Worm (Caenorhabditis elegans) whole organism, L2 larva: ENCODE measurements around the gene ZK867.2.

Experiments
- C34F6.9 ChIP-seq: fragments of 150-350 bp; optimal IDR thresholded peaks from 2 replicates; lab custom pipeline; 2014; ENCODE audit warnings: missing biosample characterization, missing genetic modification characterization
- ZK546.5 ChIP-seq: sonication (generic microtip); optimal IDR thresholded peaks from 2 replicates; lab custom pipeline; 2017; ENCODE audit warnings: missing biosample characterization, missing genetic modification characterization
- ceh-82 ChIP-seq: fragments of 150-350 bp; optimal IDR thresholded peaks from 2 replicates; lab custom pipeline; 2014; ENCODE audit warnings: missing biosample characterization, missing genetic modification characterization
- elt-1 ChIP-seq: fragments of 150-350 bp; optimal IDR thresholded peaks from 2 replicates; lab custom pipeline; 2014; ENCODE audit warnings: missing biosample characterization, missing genetic modification characterization
- elt-3 ChIP-seq: sonication (generic microtip); optimal IDR thresholded peaks from 2 replicates; lab custom pipeline; 2017; ENCODE audit warnings: missing biosample characterization, missing genetic modification characterization
- fos-1 ChIP-seq: fragments of 150-350 bp; optimal IDR thresholded peaks from 2 replicates; lab custom pipeline; 2014; ENCODE audit warnings: missing biosample characterization, missing genetic modification characterization
- gmeb-1 ChIP-seq: fragments of 150-350 bp; optimal IDR thresholded peaks from 2 replicates; lab custom pipeline; 2014; ENCODE audit warnings: missing biosample characterization, missing genetic modification characterization
- snpc-4 ChIP-seq: fragments of 150-350 bp; optimal IDR thresholded peaks from 2 replicates; lab custom pipeline; 2014; ENCODE audit warnings: missing biosample characterization, missing genetic modification characterization
- unc-39 ChIP-seq: fragments of 150-350 bp; optimal IDR thresholded peaks from 2 replicates; lab custom pipeline; 2014; ENCODE audit warnings: missing biosample characterization, missing genetic modification characterization
- ztf-11 ChIP-seq: sonication (generic microtip); optimal IDR thresholded peaks from 2 replicates; lab custom pipeline; 2017; ENCODE audit warnings: missing biosample characterization, missing genetic modification characterization

ce11 chrX:7229357-7229756, 22.8 kb downstream of the ZK867.2 start:
- TF ChIP-seq gmeb-1 (tag; lab: Kevin White, UChicago) (no peak), ceh-82 (tag; lab: Kevin White, UChicago) (no peak), elt-3 (tag; lab: Kevin White, UChicago) (no peak), unc-39 (no peak), snpc-4 (tag; lab: Kevin White, UChicago) (no peak), elt-1 (tag; lab: Kevin White, UChicago) (no peak), ztf-11 (tag; lab: Kevin White, UChicago) (no peak), fos-1 (tag; lab: Kevin White, UChicago) (no peak), C34F6.9 (tag; lab: Kevin White, UChicago) (no peak), ZK546.5 (tag; lab: Kevin White, UChicago) (no peak)
